Worm (Caenorhabditis elegans): ENCODE data around the gene R107.9.

Gene R107.9

DNA sequence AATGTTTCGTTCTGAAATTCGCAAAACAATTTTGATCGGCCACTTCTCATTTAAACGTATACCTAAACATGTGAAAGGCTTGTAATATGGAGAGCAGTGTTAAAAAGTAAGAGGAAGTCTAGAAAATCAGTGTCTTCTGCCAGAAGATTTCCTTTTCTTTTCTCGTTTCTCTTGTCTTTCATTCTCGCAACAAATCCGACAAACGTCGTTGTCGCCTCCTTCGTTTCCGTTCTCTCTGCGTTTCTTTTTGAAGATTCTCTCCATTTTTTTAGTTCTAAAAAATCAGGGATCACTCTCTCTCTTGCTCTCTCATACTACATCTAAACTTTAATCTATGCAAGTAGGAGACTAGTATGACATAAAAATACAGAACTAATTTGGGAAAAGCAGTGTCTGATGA, 9.5 kb downstream of the R107.9 start:
- TF ChIP-seq F37D6.2 (tag; optimal IDR thresholded peaks at IDR 0.05), result no peak
- TF ChIP-seq ces-1 (GFP tag; optimal IDR thresholded peaks at IDR 0.05), result no peak
- no peak for TF ChIP-seq lin-39 (tag; optimal IDR thresholded peaks at IDR 0.05)
- no peak for TF ChIP-seq vab-7 (GFP tag; IDR thresholded peaks at IDR 0.05)
- no peak for TF ChIP-seq ceh-20 (GFP tag; IDR thresholded peaks at IDR 0.05)
- no peak for TF ChIP-seq mes-2 (tag; optimal IDR thresholded peaks at IDR 0.05; ENCODE audit: poor library complexity, severe bottlenecking)
- peak; percentile 86 for TF ChIP-seq aha-1 (tag)

DNA sequence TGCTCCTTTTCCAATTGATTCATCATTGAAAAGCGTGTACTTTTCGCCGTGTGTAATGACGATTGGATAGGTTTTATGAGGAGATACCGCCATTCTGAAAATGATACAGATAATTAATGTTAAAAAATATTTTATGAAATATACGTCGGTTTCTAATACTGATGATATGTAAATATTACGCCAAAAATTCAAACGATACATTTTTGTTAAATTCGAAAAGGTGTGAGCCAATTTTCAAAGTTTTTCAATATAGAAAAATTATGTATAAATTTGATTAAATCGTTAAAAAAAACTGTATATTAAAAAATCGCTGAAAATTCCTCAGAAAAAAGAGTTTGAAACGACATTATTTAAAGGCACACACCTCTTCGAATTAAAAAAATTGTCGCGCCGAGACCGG, 12.8 kb downstream of the R107.9 start, which contains the start of gene ikke-1:
Gene ikke-1 (minus strand): TSS at position 101 of the 400 bp plus-strand sequence.
- no peak for TF ChIP-seq dmd-6 (GFP tag; IDR thresholded peaks at IDR 0.05)
- TF ChIP-seq aly-2 (tag; optimal IDR thresholded peaks at IDR 0.05), result no peak
- TF ChIP-seq ZK546.5 (tag; optimal IDR thresholded peaks at IDR 0.05), result no peak
- no peak for TF ChIP-seq hlh-11 (tag; optimal IDR thresholded peaks at IDR 0.05)

ce11 chrIII:9051119-9051597, 13.4 kb downstream of the R107.9 start:
- no peak for TF ChIP-seq mxl-3 (GFP tag; optimal IDR thresholded peaks at IDR 0.05)
- TF ChIP-seq Y105C5A.15 (GFP tag; IDR thresholded peaks at IDR 0.05), result no peak
- TF ChIP-seq egl-43 (GFP tag; IDR thresholded peaks at IDR 0.05), result peak; percentile 53; the same call in 1 of the 2 replicates
- TF ChIP-seq dpl-1 (GFP tag; optimal IDR thresholded peaks at IDR 0.05), result peak; percentile 51
- TF ChIP-seq nhr-77 (tag; optimal IDR thresholded peaks at IDR 0.05), result peak; percentile 75
- TF ChIP-seq egl-27 (tag; optimal IDR thresholded peaks at IDR 0.05), result no peak
- TF ChIP-seq unc-39 (tag; optimal IDR thresholded peaks at IDR 0.05), result no peak
- TF ChIP-seq Y5F2A.4 (GFP tag; optimal IDR thresholded peaks at IDR 0.05), result no peak
- 0 out of 2 replicates have a peak, but pooled peaks have one; percentile 70 for TF ChIP-seq saeg-2 (GFP tag; IDR thresholded peaks at IDR 0.05)
- TF ChIP-seq zag-1 (tag; optimal IDR thresholded peaks at IDR 0.05), result no peak
- peak; percentile 46; the same call in 1 of the 2 replicates for TF ChIP-seq snpc-1.2 (GFP tag; IDR thresholded peaks at IDR 0.05)
- no peak for TF ChIP-seq dmd-8 (GFP tag; IDR thresholded peaks at IDR 0.05)
- peak; percentile 74 for TF ChIP-seq zip-2 (tag; optimal IDR thresholded peaks at IDR 0.05)
- peak; percentile 36 for TF ChIP-seq gei-8 (GFP tag; optimal IDR thresholded peaks at IDR 0.05)
- TF ChIP-seq php-3 (GFP tag; IDR thresholded peaks at IDR 0.05), result peak; percentile 29; the same call in 1 of the 2 replicates
- TF ChIP-seq nhr-48 (tag; optimal IDR thresholded peaks at IDR 0.05), result no peak
- TF ChIP-seq rbr-2 (tag; optimal IDR thresholded peaks at IDR 0.05), result peak; percentile 53
- peak; percentile 89 for TF ChIP-seq T26A8.4 (GFP tag; IDR thresholded peaks at IDR 0.05)
- TF ChIP-seq D1046.2 (GFP tag; IDR thresholded peaks at IDR 0.05), result 0 out of 2 replicates have a peak, but pooled peaks have one; percentile 4
- peak; percentile 31 for TF ChIP-seq nhr-10 (tag; optimal IDR thresholded peaks at IDR 0.05)
- no peak; the same call in none of the 2 replicates for TF ChIP-seq nhr-42 (GFP tag; IDR thresholded peaks at IDR 0.05)
- no peak for TF ChIP-seq lin-39 (tag; optimal IDR thresholded peaks at IDR 0.05)
- peak in 1 of 2 experiments; percentile 56 for TF ChIP-seq mdl-1 (tag; optimal IDR thresholded peaks at IDR 0.05)
- no peak for TF ChIP-seq fos-1 (tag; optimal IDR thresholded peaks at IDR 0.05)
- TF ChIP-seq spr-3 (GFP tag; optimal IDR thresholded peaks at IDR 0.05), result peak; percentile 5
- peak in 1 of 2 experiments; percentile 37 for TF ChIP-seq hif-1 (tag; optimal IDR thresholded peaks at IDR 0.05)
- no peak for TF ChIP-seq unc-130 (GFP tag; optimal IDR thresholded peaks at IDR 0.05)
- TF ChIP-seq nhr-28 (tag; optimal IDR thresholded peaks at IDR 0.05), result peak; percentile 74
- TF ChIP-seq mdt-29 (GFP tag; IDR thresholded peaks at IDR 0.05), result peak; percentile 85
- no peak for TF ChIP-seq zfp-2 (tag; optimal IDR thresholded peaks at IDR 0.05)
- TF ChIP-seq hlh-30 (tag; optimal IDR thresholded peaks at IDR 0.05; ENCODE audit: insufficient read depth), result peak; percentile 87
- no peak for TF ChIP-seq ceh-82 (tag; optimal IDR thresholded peaks at IDR 0.05)
- TF ChIP-seq T20F7.1 (GFP tag; optimal IDR thresholded peaks at IDR 0.05), result peak; percentile 84
- TF ChIP-seq ztf-7 (tag; optimal IDR thresholded peaks at IDR 0.05), result peak; percentile 65
- TF ChIP-seq F37D6.2 (tag; optimal IDR thresholded peaks at IDR 0.05), result no peak
- TF ChIP-seq pha-4 (GFP tag; IDR thresholded peaks at IDR 0.05), result peak; percentile 81
- TF ChIP-seq pha-4 (tag; optimal IDR thresholded peaks at IDR 0.05), result peak; percentile 82
- peak; percentile 85 for TF ChIP-seq Y75B8A.6 (GFP tag; IDR thresholded peaks at IDR 0.05)
- TF ChIP-seq ceh-44 (GFP tag; IDR thresholded peaks at IDR 0.05), result no peak

Data from whole organism, L4 larva.